Fruit fly (Drosophila melanogaster) whole organism, pupa: ENCODE results near the gene Coq4.

Experiments
- CG12605 ChIP-seq: fragments of 200-800 bp; sonication (Bioruptor generic); IDR thresholded peaks from 2 replicates; pipeline ENCODE4 v1.3.6; 2022; ENCODE audit warnings: missing biosample characterization, missing genetic modification characterization
- CG15710 ChIP-seq: fragments of 200-800 bp; sonication (Bioruptor generic); optimal IDR thresholded peaks from 2 replicates; lab custom pipeline; 2018; ENCODE audit warnings: missing biosample characterization, mild to moderate bottlenecking, missing genetic modification characterization, moderate library complexity
- EcR ChIP-seq: fragments of 200-800 bp; sonication (Bioruptor generic); optimal IDR thresholded peaks from 3 replicates; lab custom pipeline; 2019; ENCODE audit warnings: missing biosample characterization, missing genetic modification characterization, mild to moderate bottlenecking, moderate library complexity, missing genetic modification reagents
- Ets98B ChIP-seq: fragments of 200-800 bp; sonication (Bioruptor generic); IDR thresholded peaks from 2 replicates; pipeline ENCODE4 v1.3.6; 2022; ENCODE audit warnings: missing biosample characterization, missing genetic modification characterization

DNA sequence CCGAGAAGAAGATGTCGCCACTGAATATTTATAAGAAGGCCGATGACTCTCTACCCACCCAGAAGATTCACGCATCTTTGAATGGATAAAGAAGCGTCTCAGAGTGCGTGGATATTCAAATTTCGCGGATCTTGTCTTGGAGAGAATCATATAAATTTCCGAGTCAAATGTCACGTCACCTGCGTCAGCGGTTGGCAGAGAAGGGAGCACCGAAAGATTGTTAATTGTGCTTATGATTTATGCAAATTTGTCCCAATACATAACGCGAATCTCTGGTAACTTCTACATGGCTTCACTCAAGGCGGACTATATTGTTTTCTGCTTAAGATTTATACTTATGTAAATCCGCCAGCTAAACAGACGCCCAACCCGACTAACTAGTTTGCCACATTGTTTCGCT lies 42.3 kb downstream of the Coq4 start:
- TF ChIP-seq CG15710 (tag; lab: Kevin White, UChicago) (no peak), Ets98B (GFP tag; lab: Robert Waterston, UW) (no peak), EcR (GFP tag; lab: Kevin White, UChicago) (no peak), CG12605 (GFP tag; lab: Robert Waterston, UW) (no peak)
